Fruit fly (Drosophila melanogaster) whole organism, embryonic: Measurements from ENCODE around the gene SelT.

Source experiments
- ATbp ChIP-seq: fragments of 200-800 bp; sonication (Bioruptor generic); optimal IDR thresholded peaks from 2 replicates; lab custom pipeline; 2017; ENCODE audit warnings: missing biosample characterization, mild to moderate bottlenecking, missing genetic modification characterization, missing genetic modification reagents
- BEAF-32 ChIP-seq: fragments of 200-800 bp; sonication (Bioruptor generic); optimal IDR thresholded peaks from 3 replicates; lab custom pipeline; 2017; ENCODE audit warnings: missing biosample characterization, missing genetic modification characterization, mild to moderate bottlenecking, moderate library complexity, missing genetic modification reagents
- Bteb2 ChIP-seq: fragments of 200-800 bp; sonication (Bioruptor generic); optimal IDR thresholded peaks from 2 replicates; lab custom pipeline; 2016; ENCODE audit warnings: missing biosample characterization, missing genetic modification characterization
- CG11723 ChIP-seq: fragments of 200-800 bp; sonication (Bioruptor generic); optimal IDR thresholded peaks from 2 replicates; lab custom pipeline; 2017; ENCODE audit warnings: missing biosample characterization, mild to moderate bottlenecking, missing genetic modification characterization
- CG14710 ChIP-seq: fragments of 200-800 bp; sonication (Bioruptor generic); optimal IDR thresholded peaks from 3 replicates; lab custom pipeline; 2019; ENCODE audit warnings: missing biosample characterization, mild to moderate bottlenecking, missing genetic modification characterization, moderate library complexity
- CG15696 ChIP-seq: fragments of 200-800 bp; sonication (Bioruptor generic); optimal IDR thresholded peaks from 2 replicates; lab custom pipeline; 2019; ENCODE audit warnings: missing biosample characterization, mild to moderate bottlenecking, missing genetic modification characterization, moderate library complexity
- CG1602 ChIP-seq: fragments of 200-800 bp; sonication (Bioruptor generic); optimal IDR thresholded peaks from 3 replicates; lab custom pipeline; 2016; ENCODE audit warnings: missing biosample characterization, missing genetic modification characterization
- CG1603 ChIP-seq: fragments of 200-800 bp; sonication (Bioruptor generic); optimal IDR thresholded peaks from 2 replicates; lab custom pipeline; 2019; ENCODE audit warnings: missing biosample characterization, mild to moderate bottlenecking, missing genetic modification characterization, moderate library complexity
- CG1647 ChIP-seq: fragments of 200-800 bp; sonication (Bioruptor generic); optimal IDR thresholded peaks from 3 replicates; lab custom pipeline; 2016; ENCODE audit warnings: missing biosample characterization, missing genetic modification characterization
- CG17361 ChIP-seq: fragments of 200-800 bp; sonication (Bioruptor generic); IDR thresholded peaks from 3 replicates; pipeline ENCODE4 v1.3.6; 2022; ENCODE audit warnings: missing biosample characterization, missing genetic modification characterization
- CG2678 ChIP-seq: fragments of 200-800 bp; sonication (Bioruptor generic); optimal IDR thresholded peaks from 3 replicates; lab custom pipeline; 2019; ENCODE audit warnings: missing biosample characterization, mild to moderate bottlenecking, missing genetic modification characterization, moderate library complexity
- CG3407 ChIP-seq: fragments of 200-800 bp; sonication (Bioruptor generic); optimal IDR thresholded peaks from 2 replicates; lab custom pipeline; 2018; ENCODE audit warnings: missing biosample characterization, mild to moderate bottlenecking, missing genetic modification characterization
- CG3995 ChIP-seq: fragments of 200-800 bp; sonication (Bioruptor generic); optimal IDR thresholded peaks from 3 replicates; lab custom pipeline; 2016; ENCODE audit warnings: missing biosample characterization, missing genetic modification characterization
- CG4854 ChIP-seq: fragments of 200-800 bp; sonication (Bioruptor generic); optimal IDR thresholded peaks from 2 replicates; lab custom pipeline; 2016; ENCODE audit warnings: missing biosample characterization, missing genetic modification characterization, inconsistent platforms
- CG6272 ChIP-seq: fragments of 200-800 bp; sonication (Bioruptor generic); IDR thresholded peaks from 2 replicates; pipeline ENCODE4 v1.3.6; 2022; ENCODE audit warnings: missing biosample characterization, missing genetic modification characterization
- CG7839 ChIP-seq: fragments of 200-800 bp; sonication (Bioruptor generic); optimal IDR thresholded peaks from 3 replicates; lab custom pipeline; 2018; ENCODE audit warnings: missing biosample characterization, mild to moderate bottlenecking, missing genetic modification characterization, moderate library complexity
- CG7963 ChIP-seq: fragments of 200-800 bp; sonication (Bioruptor generic); IDR thresholded peaks from 3 replicates; pipeline ENCODE4 v1.3.6; 2022; ENCODE audit warnings: missing biosample characterization, missing genetic modification characterization; ENCODE audit not compliant: partially characterized antibody
- CG8359 ChIP-seq: fragments of 200-800 bp; sonication (Bioruptor generic); optimal IDR thresholded peaks from 2 replicates; lab custom pipeline; 2017; ENCODE audit warnings: missing biosample characterization, mild to moderate bottlenecking, missing genetic modification characterization, borderline replicate concordance
- CG8924 ChIP-seq: fragments of 200-800 bp; optimal IDR thresholded peaks from 3 replicates; lab custom pipeline; 2019; ENCODE audit warnings: missing biosample characterization, mild to moderate bottlenecking, missing genetic modification characterization, moderate library complexity
- Dad ChIP-seq: fragments of 200-800 bp; sonication (Bioruptor generic); optimal IDR thresholded peaks from 3 replicates; lab custom pipeline; 2016; ENCODE audit warnings: missing biosample characterization, missing genetic modification characterization
- E2f1 ChIP-seq: fragments of 200-800 bp; sonication (Bioruptor generic); IDR thresholded peaks from 2 replicates; pipeline ENCODE4 v1.3.6; 2022; ENCODE audit warnings: missing biosample characterization, missing genetic modification characterization
- Ets97D ChIP-seq: fragments of 200-800 bp; sonication (Bioruptor generic); optimal IDR thresholded peaks from 3 replicates; lab custom pipeline; 2016; ENCODE audit warnings: missing biosample characterization, missing genetic modification characterization
- HHEX ChIP-seq: fragments of 200-800 bp; sonication (Bioruptor generic); optimal IDR thresholded peaks from 3 replicates; lab custom pipeline; 2017; ENCODE audit warnings: missing biosample characterization, mild to moderate bottlenecking, missing genetic modification characterization, missing genetic modification reagents
- HmgZ ChIP-seq: fragments of 200-800 bp; sonication (Bioruptor generic); optimal IDR thresholded peaks from 2 replicates; lab custom pipeline; 2018; ENCODE audit warnings: missing biosample characterization, mild to moderate bottlenecking, missing genetic modification characterization
- Hr78 ChIP-seq, 2 experiments: fragments of 200-800 bp in 1 of 2; fragments of >200 bp in 1 of 2; sonication (Bioruptor generic) in 1 of 2; optimal IDR thresholded peaks; 2 replicates each; lab custom pipeline; 2017 to 2019; ENCODE audit warnings: missing biosample characterization in 2 of 2, missing genetic modification characterization in 2 of 2, mild to moderate bottlenecking in 1 of 2, moderate library complexity in 1 of 2
- Lpt ChIP-seq: fragments of >200 bp; optimal IDR thresholded peaks from 2 replicates; lab custom pipeline; 2018; ENCODE audit warnings: missing biosample characterization, missing genetic modification characterization
- MESR4 ChIP-seq: fragments of 200-800 bp; sonication (Bioruptor generic); optimal IDR thresholded peaks from 2 replicates; lab custom pipeline; 2018; ENCODE audit warnings: missing biosample characterization, mild to moderate bottlenecking, missing genetic modification characterization, moderate library complexity
- PHDP ChIP-seq: fragments of 200-800 bp; sonication (Bioruptor generic); optimal IDR thresholded peaks from 3 replicates; lab custom pipeline; 2018; ENCODE audit warnings: missing biosample characterization, mild to moderate bottlenecking, missing genetic modification characterization, moderate library complexity
- Rfx ChIP-seq: fragments of 200-800 bp; sonication (Bioruptor generic); IDR thresholded peaks from 2 replicates; pipeline ENCODE4 v1.3.6; 2022; ENCODE audit warnings: missing biosample characterization, missing genetic modification characterization
- Rx ChIP-seq: fragments of 200-800 bp; sonication (Bioruptor generic); IDR thresholded peaks from 2 replicates; pipeline ENCODE4 v1.3.6; 2022; ENCODE audit warnings: missing biosample characterization, missing genetic modification characterization
- Sin3A ChIP-seq: fragments of >200 bp; optimal IDR thresholded peaks from 2 replicates; lab custom pipeline; 2018
- Xbp1 ChIP-seq: fragments of 200-800 bp; sonication (Bioruptor generic); optimal IDR thresholded peaks from 3 replicates; lab custom pipeline; 2016; ENCODE audit warnings: missing biosample characterization, mild to moderate bottlenecking, missing genetic modification characterization
- ash1 ChIP-seq: fragments of 200-800 bp; sonication (Bioruptor generic); optimal IDR thresholded peaks from 2 replicates; lab custom pipeline; 2018; ENCODE audit warnings: missing biosample characterization, mild to moderate bottlenecking, missing genetic modification characterization
- ato ChIP-seq: fragments of 200-800 bp; sonication (Bioruptor generic); IDR thresholded peaks from 2 replicates; pipeline ENCODE4 v1.3.6; 2022; ENCODE audit warnings: missing biosample characterization, missing genetic modification characterization; ENCODE audit not compliant: partially characterized antibody
- br ChIP-seq: fragments of >200 bp; optimal IDR thresholded peaks from 2 replicates; lab custom pipeline; 2017
- crp ChIP-seq, 2 experiments: fragments of 200-800 bp; sonication (Bioruptor generic); optimal IDR thresholded peaks; 2 replicates in 1 of 2; 3 replicates in 1 of 2; lab custom pipeline; 2017; ENCODE audit warnings: missing biosample characterization in 2 of 2, missing genetic modification characterization in 2 of 2, mild to moderate bottlenecking in 1 of 2, moderate library complexity in 1 of 2
- dm ChIP-seq: fragments of 200-800 bp; sonication (Bioruptor generic); optimal IDR thresholded peaks from 3 replicates; lab custom pipeline; 2016; ENCODE audit warnings: missing biosample characterization, missing genetic modification characterization
- dmrt11E ChIP-seq: fragments of 200-800 bp; sonication (Bioruptor generic); optimal IDR thresholded peaks from 3 replicates; lab custom pipeline; 2018; ENCODE audit warnings: missing biosample characterization, mild to moderate bottlenecking, missing genetic modification characterization, moderate library complexity
- gfzf ChIP-seq: fragments of 200-800 bp; sonication (Bioruptor generic); optimal IDR thresholded peaks from 2 replicates; lab custom pipeline; 2016; ENCODE audit warnings: missing biosample characterization, mild to moderate bottlenecking, missing genetic modification characterization, moderate library complexity
- h ChIP-seq: fragments of >200 bp; optimal IDR thresholded peaks from 2 replicates; lab custom pipeline; 2017
- klu ChIP-seq: fragments of 200-800 bp; sonication (Bioruptor generic); IDR thresholded peaks from 2 replicates; pipeline ENCODE4 v1.3.6; 2022; ENCODE audit warnings: missing biosample characterization, missing genetic modification characterization
- knrl ChIP-seq: fragments of 200-800 bp; sonication (Bioruptor generic); IDR thresholded peaks from 3 replicates; pipeline ENCODE4 v1.3.6; 2022; ENCODE audit warnings: missing biosample characterization, missing genetic modification characterization; ENCODE audit not compliant: partially characterized antibody
- maf-S ChIP-seq: fragments of 200-800 bp; sonication (Bioruptor generic); optimal IDR thresholded peaks from 2 replicates; lab custom pipeline; 2016; ENCODE audit warnings: missing biosample characterization, missing genetic modification characterization
- nmo ChIP-seq: fragments of 200-800 bp; sonication (Bioruptor generic); optimal IDR thresholded peaks from 2 replicates; lab custom pipeline; 2018; ENCODE audit warnings: missing biosample characterization, mild to moderate bottlenecking, missing genetic modification characterization, moderate library complexity
- odd ChIP-seq: fragments of 200-800 bp; sonication (Bioruptor generic); optimal IDR thresholded peaks from 2 replicates; lab custom pipeline; 2017; ENCODE audit warnings: missing biosample characterization, mild to moderate bottlenecking, missing genetic modification characterization
- pros ChIP-seq: fragments of 200-800 bp; sonication (Bioruptor generic); optimal IDR thresholded peaks from 3 replicates; lab custom pipeline; 2019; ENCODE audit warnings: missing biosample characterization, mild to moderate bottlenecking, missing genetic modification characterization, moderate library complexity
- ranshi ChIP-seq: fragments of 200-800 bp; sonication (Bioruptor generic); IDR thresholded peaks from 2 replicates; pipeline ENCODE4 v1.3.6; 2022; ENCODE audit warnings: missing biosample characterization, missing genetic modification characterization
- sens ChIP-seq: fragments of 200-800 bp; sonication (Bioruptor generic); peaks from one replicate; lab custom pipeline; 2016; ENCODE audit warnings: missing biosample characterization, missing genetic modification characterization
- sqz ChIP-seq: fragments of 200-800 bp; sonication (Bioruptor generic); optimal IDR thresholded peaks from 3 replicates; lab custom pipeline; 2018; ENCODE audit warnings: missing biosample characterization, mild to moderate bottlenecking, missing genetic modification characterization
- sug ChIP-seq: fragments of 200-800 bp; optimal IDR thresholded peaks from 2 replicates; lab custom pipeline; 2019; ENCODE audit warnings: missing biosample characterization, mild to moderate bottlenecking, missing genetic modification characterization, moderate library complexity
- tna ChIP-seq: fragments of 200-800 bp; sonication (Bioruptor generic); IDR thresholded peaks from 2 replicates; pipeline ENCODE4 v1.3.6; 2022; ENCODE audit warnings: missing biosample characterization, missing genetic modification characterization; ENCODE audit not compliant: partially characterized antibody

SelT gene

dm6 chr2L:5054953-5055352, 44.2 kb downstream of the SelT start, which contains the start of the genes CG14036 and His3.3A (continued):
- TF ChIP-seq CG14710 (tag; lab: Kevin White, UChicago) (peak; percentile 97), tna (peak; percentile 59; the same call in 1 of the 2 replicates), Xbp1 (GFP tag; lab: Kevin White, UChicago) (peak; percentile 18), Lpt (GFP tag; lab: Kevin White, UChicago) (no peak), gfzf (GFP tag; lab: Kevin White, UChicago) (peak; percentile 73), dmrt11E (tag; lab: Kevin White, UChicago) (peak; percentile 11), odd (GFP tag; lab: Kevin White, UChicago) (no peak), CG4854 (GFP tag; lab: Kevin White, UChicago) (no peak), CG8924 (tag; lab: Kevin White, UChicago) (peak; percentile 49), br (lab: Kevin White, UChicago) (no peak), sug (peak; percentile 43), ash1 (peak; percentile 13), CG8359 (no peak), sqz (GFP tag; lab: Kevin White, UChicago) (no peak), CG1647 (GFP tag; lab: Kevin White, UChicago) (no peak), klu (GFP tag; lab: Robert Waterston, UW) (no peak), MESR4 (GFP tag; lab: Kevin White, UChicago) (peak; percentile 89), CG1602 (GFP tag; lab: Kevin White, UChicago) (no peak), CG17361 (GFP tag; lab: Robert Waterston, UW) (peak; percentile 40; the same call in 1 of the 3 replicates), CG11723 (no peak), Ets97D (GFP tag; lab: Kevin White, UChicago) (peak; percentile 81), Hr78 (GFP tag; optimal IDR thresholded peaks at IDR 0.05; lab: Kevin White, UChicago) (no peak), Dad (GFP tag; lab: Kevin White, UChicago) (peak; percentile 41), CG3995 (no peak), Sin3A (lab: Kevin White, UChicago) (peak; percentile 46), crp (GFP tag; optimal IDR thresholded peaks at IDR 0.05; lab: Kevin White, UChicago) (peak in 1 of 2 experiments; percentile 77), knrl (peak; percentile 52; the same call in 2 of the 3 replicates), CG2678 (peak; percentile 14), CG7839 (tag; lab: Kevin White, UChicago) (no peak), h (no peak), E2f1 (GFP tag; lab: Robert Waterston, UW) (peak; percentile 41; the same call in 1 of the 2 replicates), sens (GFP tag; lab: Kevin White, UChicago) (peak; percentile 83), PHDP (peak; percentile 4), HmgZ (tag; lab: Kevin White, UChicago) (peak; percentile 74), BEAF-32 (peak; percentile 59), ranshi (GFP tag; lab: Robert Waterston, UW) (no peak), nmo (GFP tag; lab: Kevin White, UChicago) (peak; percentile 56), maf-S (no peak), Rx (GFP tag; lab: Robert Waterston, UW) (no peak), CG6272 (GFP tag; lab: Robert Waterston, UW) (no peak), CG1603 (peak; percentile 100), HHEX (GFP tag; lab: Kevin White, UChicago) (peak; percentile 24), Bteb2 (GFP tag; lab: Kevin White, UChicago) (no peak), dm (GFP tag; lab: Kevin White, UChicago) (peak; percentile 29), CG15696 (tag; lab: Kevin White, UChicago) (peak; percentile 21), ATbp (no peak), pros (GFP tag; lab: Kevin White, UChicago) (no peak), ato (GFP tag; lab: Robert Waterston, UW) (0 out of 2 replicates have a peak, but pooled peaks have one; percentile 25), CG7963 (GFP tag; lab: Robert Waterston, UW) (0 out of 3 replicates have a peak, but pooled peaks have one; percentile 20), Rfx (peak; percentile 42), CG3407 (GFP tag; lab: Kevin White, UChicago) (no peak)
